Worm (Caenorhabditis elegans) whole organism, young adult: Measurements from ENCODE around the gene EEED8.4.

Experiments used
- Y53G8AR.9 ChIP-seq: fragments of 200-800 bp; sonication (Bioruptor generic); conservative IDR thresholded peaks from 2 replicates; pipeline ENCODE4 v1.3.6; 2022; ENCODE audit warnings: missing genetic modification reagents, missing genetic modification characterization, missing compliant biosample characterization
- ama-1 ChIP-seq, 3 experiments: fragments of 150-350 bp in 1 of 3; sonication (generic microtip) in 2 of 3; optimal IDR thresholded peaks; 2 replicates each; lab custom pipeline; 2014 to 2018; ENCODE audit warnings: missing biosample characterization in 2 of 3, missing genetic modification characterization in 2 of 3, missing genetic modification reagents in 2 of 3
- dpff-1 ChIP-seq: sonication (generic microtip); optimal IDR thresholded peaks from 2 replicates; lab custom pipeline; 2017; ENCODE audit warnings: mild to moderate bottlenecking, missing genetic modification characterization, missing compliant biosample characterization
- gei-17 ChIP-seq: fragments of 200-800 bp; sonication (Bioruptor generic); optimal IDR thresholded peaks from 2 replicates; lab custom pipeline; 2018; ENCODE audit warnings: mild to moderate bottlenecking, missing genetic modification characterization, missing compliant biosample characterization
- hlh-12 ChIP-seq: sonication (generic microtip); optimal IDR thresholded peaks from 2 replicates; lab custom pipeline; 2016; ENCODE audit warnings: missing genetic modification characterization, missing compliant biosample characterization
- madf-8 ChIP-seq: fragments of 200-800 bp; sonication (Bioruptor generic); conservative IDR thresholded peaks from 2 replicates; pipeline ENCODE4 v1.3.6; 2022; ENCODE audit warnings: missing genetic modification reagents, missing genetic modification characterization, missing compliant biosample characterization
- pha-4 ChIP-seq: fragments of 150-350 bp; sonication (generic microtip); optimal IDR thresholded peaks from 2 replicates; lab custom pipeline; 2014; ENCODE audit warnings: missing biosample characterization, missing genetic modification reagents, missing genetic modification characterization
- snpc-4 ChIP-seq, 5 experiments: fragments of 150-350 bp in 1 of 5; sonication (generic microtip) in 4 of 5; optimal IDR thresholded peaks; 2 replicates each; lab custom pipeline; 2014 to 2018; ENCODE audit warnings: missing genetic modification characterization in 5 of 5, missing biosample characterization in 3 of 5, antibody characterized with exemption in 2 of 5, mild to moderate bottlenecking in 2 of 5, missing compliant biosample characterization in 2 of 5, missing genotype in 2 of 5, moderate library complexity in 2 of 5, missing genetic modification reagents in 1 of 5
- sptf-2 ChIP-seq: fragments of 200-800 bp; sonication (Bioruptor generic); optimal IDR thresholded peaks from 2 replicates; lab custom pipeline; 2018; ENCODE audit warnings: mild to moderate bottlenecking, missing genetic modification characterization, missing compliant biosample characterization
- unc-130 ChIP-seq: sonication (generic microtip); optimal IDR thresholded peaks from 2 replicates; lab custom pipeline; 2016; ENCODE audit warnings: missing genetic modification reagents, missing genetic modification characterization, missing compliant biosample characterization
- ztf-22 ChIP-seq: fragments of 200-800 bp; sonication (Bioruptor generic); optimal IDR thresholded peaks from 2 replicates; lab custom pipeline; 2018; ENCODE audit warnings: mild to moderate bottlenecking, missing genetic modification characterization, moderate library complexity, missing compliant biosample characterization

ce11 chrII:5408924-5409323, at the start of gene EEED8.4, which contains the start of gene EEED8.12:
- TF ChIP-seq ama-1 (optimal IDR thresholded peaks at IDR 0.05; lab: Kevin White, UChicago) (no peak), ama-1 (GFP tag; optimal IDR thresholded peaks at IDR 0.05; lab: Kevin White, UChicago) (no peak), unc-130 (GFP tag; lab: Kevin White, UChicago) (no peak), sptf-2 (GFP tag; lab: Kevin White, UChicago) (no peak), Y53G8AR.9 (GFP tag; lab: Robert Waterston, UW) (no peak), madf-8 (no peak), hlh-12 (tag; lab: Kevin White, UChicago) (no peak), snpc-4 (GFP tag; optimal IDR thresholded peaks at IDR 0.05; lab: Kevin White, UChicago) (no peak), snpc-4 (tag; optimal IDR thresholded peaks at IDR 0.05; lab: Kevin White, UChicago) (no peak), pha-4 (tag; lab: Kevin White, UChicago) (no peak), dpff-1 (no peak), gei-17 (GFP tag; lab: Kevin White, UChicago) (no peak), ztf-22 (no peak)
